Fruit fly (Drosophila melanogaster): Measurements from ENCODE around the gene del.

The del gene

DNA sequence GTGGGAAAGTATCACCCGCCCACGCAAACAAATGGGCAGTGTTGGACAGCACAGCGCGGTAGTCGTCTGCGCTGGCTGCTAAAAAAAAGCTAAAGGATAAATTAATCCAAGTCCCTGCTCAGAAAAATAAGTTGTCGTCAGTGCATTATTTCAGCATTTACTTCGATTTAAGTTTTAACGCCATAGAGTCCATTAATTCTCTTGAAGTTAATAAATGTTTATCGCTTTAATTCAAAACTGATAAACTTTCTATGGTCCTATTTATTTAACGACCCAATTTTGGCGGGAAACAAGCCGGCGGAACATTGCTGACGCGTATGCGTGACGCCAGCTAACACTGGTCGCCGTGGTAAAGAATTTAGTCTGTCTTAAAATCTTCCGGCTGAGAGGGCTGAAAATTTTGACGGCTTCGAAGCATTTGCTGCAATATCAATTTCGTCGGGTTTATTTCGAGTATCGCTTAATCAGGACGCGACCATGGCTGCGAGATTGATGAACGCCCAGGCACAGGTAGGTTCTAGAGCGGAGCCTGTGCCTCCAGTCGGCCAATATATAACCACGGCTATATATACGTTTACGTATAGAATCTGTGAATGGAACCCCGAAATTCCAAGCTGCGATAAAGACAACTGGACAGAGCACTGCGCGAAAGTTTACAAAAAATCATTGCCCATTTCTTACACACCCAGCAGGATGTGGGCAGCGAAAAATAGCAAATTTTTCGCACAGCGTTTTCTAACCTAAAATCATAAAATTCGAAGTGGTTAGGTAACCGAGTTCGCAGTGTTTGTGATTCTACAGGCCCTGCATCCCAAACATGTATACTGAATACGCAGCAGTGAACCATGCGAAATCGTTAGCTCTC lies 20.2 kb upstream of the del start, which contains the start of the genes mAcon1, CG43345 and CG43346:
Gene mAcon1 (plus strand): TSS at position 276 of the 865 bp plus-strand sequence.
Gene CG43345 (minus strand): TSS at position 287 of the 865 bp plus-strand sequence.
Gene CG43346 (minus strand): TSS at position 287 of the 865 bp plus-strand sequence.
- peak; percentile 7 for TF ChIP-seq CG5245 (GFP tag; optimal IDR thresholded peaks at IDR 0.05)
- no peak for TF ChIP-seq Hey (tag; optimal IDR thresholded peaks at IDR 0.05)
- peak; percentile 60 for TF ChIP-seq CG12219 (GFP tag; optimal IDR thresholded peaks at IDR 0.05)
- peak; percentile 85 for TF ChIP-seq bab2 (GFP tag; optimal IDR thresholded peaks at IDR 0.05)
- TF ChIP-seq trh (GFP tag; optimal IDR thresholded peaks at IDR 0.05) = peak; percentile 28
- TF ChIP-seq CG7928 (GFP tag; optimal IDR thresholded peaks at IDR 0.05) = peak; percentile 57
- peak; percentile 70 for TF ChIP-seq cato (GFP tag; optimal IDR thresholded peaks at IDR 0.05; ENCODE audit: borderline replicate concordance)
- peak; percentile 72 for TF ChIP-seq Atf6 (GFP tag; IDR thresholded peaks at IDR 0.05)
- peak; percentile 58 for TF ChIP-seq kay (GFP tag; optimal IDR thresholded peaks at IDR 0.05)
- peak; percentile 83 for TF ChIP-seq CG9215 (GFP tag; IDR thresholded peaks at IDR 0.05)
- no peak for TF ChIP-seq so (GFP tag; IDR thresholded peaks at IDR 0.05)
- TF ChIP-seq CG42726 (GFP tag; IDR thresholded peaks at IDR 0.05; ENCODE audit: partially characterized antibody) = no peak
- no peak for TF ChIP-seq scrt (GFP tag; optimal IDR thresholded peaks at IDR 0.05)
- TF ChIP-seq Antp (GFP tag; optimal IDR thresholded peaks at IDR 0.05) = peak; percentile 87
- peak; percentile 40 for TF ChIP-seq CG10462 (GFP tag; optimal IDR thresholded peaks at IDR 0.05)
- TF ChIP-seq danr (GFP tag; IDR thresholded peaks at IDR 0.05) = peak; percentile 66; the same call in 1 of the 2 replicates
- no peak for TF ChIP-seq bbx (GFP tag; IDR thresholded peaks at IDR 0.05; ENCODE audit: partially characterized antibody)
- no peak for TF ChIP-seq pan (optimal IDR thresholded peaks at IDR 0.05)
- TF ChIP-seq pan (GFP tag; optimal IDR thresholded peaks at IDR 0.05 in 1 of 2, IDR thresholded peaks at IDR 0.05 in 1 of 2) = no peak
- TF ChIP-seq wor (GFP tag; IDR thresholded peaks at IDR 0.05) = no peak
- TF ChIP-seq Gsc (GFP tag; IDR thresholded peaks at IDR 0.05) = 0 out of 2 replicates have a peak, but pooled peaks have one; percentile 8
- no peak for TF ChIP-seq pros (GFP tag; optimal IDR thresholded peaks at IDR 0.05)
- no peak for TF ChIP-seq CG43689 (GFP tag; IDR thresholded peaks at IDR 0.05)
- peak; percentile 81 for TF ChIP-seq CG10147 (GFP tag; optimal IDR thresholded peaks at IDR 0.05)
- peak; percentile 83 for TF ChIP-seq gro (GFP tag; optimal IDR thresholded peaks at IDR 0.05)
- peak; percentile 39 for TF ChIP-seq gfzf (GFP tag; optimal IDR thresholded peaks at IDR 0.05)
- no peak for TF ChIP-seq CG3407 (GFP tag; optimal IDR thresholded peaks at IDR 0.05)
- peak; percentile 87 for TF ChIP-seq Myb (GFP tag; optimal IDR thresholded peaks at IDR 0.05)
- TF ChIP-seq CG33213 (GFP tag; optimal IDR thresholded peaks at IDR 0.05) = peak; percentile 53
- TF ChIP-seq CkIIα-i1 (GFP tag; IDR thresholded peaks at IDR 0.05) = no peak
- TF ChIP-seq E2f2 (GFP tag; IDR thresholded peaks at IDR 0.05) = peak; percentile 82
- TF ChIP-seq eyg (GFP tag; optimal IDR thresholded peaks at IDR 0.05) = peak; percentile 75
- TF ChIP-seq tio (GFP tag; optimal IDR thresholded peaks at IDR 0.05) = no peak
- TF ChIP-seq CG10959 (GFP tag; IDR thresholded peaks at IDR 0.05) = peak; percentile 53; the same call in 1 of the 2 replicates
- TF ChIP-seq Xbp1 (GFP tag; optimal IDR thresholded peaks at IDR 0.05) = peak; percentile 84
- peak; percentile 66 for TF ChIP-seq CG15479 (GFP tag; optimal IDR thresholded peaks at IDR 0.05)
- peak; percentile 56 for TF ChIP-seq CG31224 (GFP tag; IDR thresholded peaks at IDR 0.05)
- TF ChIP-seq Eip74EF (GFP tag; optimal IDR thresholded peaks at IDR 0.05) = no peak
- TF ChIP-seq CG18619 (GFP tag; optimal IDR thresholded peaks at IDR 0.05) = peak; percentile 78
- TF ChIP-seq Nf-YB (GFP tag; optimal IDR thresholded peaks at IDR 0.05) = peak; percentile 47
- peak; percentile 50 for TF ChIP-seq CG13123 (GFP tag; optimal IDR thresholded peaks at IDR 0.05)
- TF ChIP-seq Lim3 (GFP tag; IDR thresholded peaks at IDR 0.05) = no peak
- no peak for TF ChIP-seq Hmr (GFP tag; optimal IDR thresholded peaks at IDR 0.05)
- peak; percentile 92 for TF ChIP-seq mam (GFP tag; optimal IDR thresholded peaks at IDR 0.05)
- TF ChIP-seq chm (GFP tag; IDR thresholded peaks at IDR 0.05) = peak; percentile 6; the same call in 1 of the 2 replicates
- TF ChIP-seq CG15269 (tag; optimal IDR thresholded peaks at IDR 0.05) = no peak
- TF ChIP-seq Blimp-1 (GFP tag; optimal IDR thresholded peaks at IDR 0.05) = no peak
- peak; percentile 21 for TF ChIP-seq CTCF (GFP tag; optimal IDR thresholded peaks at IDR 0.05)
- no peak for TF ChIP-seq CG17912 (GFP tag; optimal IDR thresholded peaks at IDR 0.05)
- TF ChIP-seq nmo (GFP tag; optimal IDR thresholded peaks at IDR 0.05) = peak; percentile 87
